Worm (Caenorhabditis elegans) whole organism, L4 larva: Measurements from ENCODE around the gene C29E4.9.

Experiments
- R02D3.7 ChIP-seq: fragments of 150-350 bp; sonication (generic microtip); optimal IDR thresholded peaks from 3 replicates; lab custom pipeline; 2014; ENCODE audit warnings: missing biosample characterization, missing genetic modification characterization
- Y105C5A.15 ChIP-seq: fragments of 200-800 bp; sonication (Bioruptor generic); IDR thresholded peaks from 2 replicates; pipeline ENCODE4 v1.3.6; 2022; ENCODE audit warnings: missing genetic modification characterization, missing compliant biosample characterization
- ceh-44 ChIP-seq: fragments of 200-800 bp; sonication (Bioruptor generic); IDR thresholded peaks from 2 replicates; pipeline ENCODE4 v1.3.6; 2022; ENCODE audit warnings: missing genetic modification reagents, missing genetic modification characterization, missing compliant biosample characterization
- dmd-6 ChIP-seq: fragments of 200-800 bp; sonication (Bioruptor generic); IDR thresholded peaks from 2 replicates; pipeline ENCODE4 v1.3.6; 2022; ENCODE audit warnings: missing genetic modification reagents, missing genetic modification characterization, missing compliant biosample characterization
- egl-27 ChIP-seq: sonication (generic microtip); optimal IDR thresholded peaks from 3 replicates; lab custom pipeline; 2017; ENCODE audit warnings: missing biosample characterization, missing genetic modification reagents, missing genetic modification characterization
- lin-13 ChIP-seq: fragments of 150-350 bp; optimal IDR thresholded peaks from 2 replicates; lab custom pipeline; 2014; ENCODE audit warnings: missing biosample characterization, missing genetic modification reagents, missing genetic modification characterization
- mep-1 ChIP-seq: fragments of 150-350 bp; sonication (generic microtip); optimal IDR thresholded peaks from 3 replicates; lab custom pipeline; 2014; ENCODE audit warnings: missing biosample characterization, missing genetic modification characterization
- nhr-41 ChIP-seq: fragments of 200-800 bp; sonication (Bioruptor generic); IDR thresholded peaks from 2 replicates; pipeline ENCODE4 v1.3.6; 2022; ENCODE audit warnings: missing genetic modification reagents, missing genetic modification characterization, missing compliant biosample characterization
- php-3 ChIP-seq: fragments of 200-800 bp; sonication (Bioruptor generic); IDR thresholded peaks from 2 replicates; pipeline ENCODE4 v1.3.6; 2022; ENCODE audit warnings: missing genetic modification reagents, missing genetic modification characterization, missing compliant biosample characterization
- snpc-4 ChIP-seq: fragments of 150-350 bp; optimal IDR thresholded peaks from 2 replicates; lab custom pipeline; 2014; ENCODE audit warnings: missing biosample characterization, missing genetic modification characterization
- ztf-11 ChIP-seq: fragments of 150-350 bp; optimal IDR thresholded peaks from 2 replicates; lab custom pipeline; 2014; ENCODE audit warnings: missing biosample characterization, missing genetic modification characterization
- ztf-7 ChIP-seq: fragments of 150-350 bp; optimal IDR thresholded peaks from 2 replicates; lab custom pipeline; 2014; ENCODE audit warnings: missing biosample characterization, missing genetic modification characterization

DNA sequence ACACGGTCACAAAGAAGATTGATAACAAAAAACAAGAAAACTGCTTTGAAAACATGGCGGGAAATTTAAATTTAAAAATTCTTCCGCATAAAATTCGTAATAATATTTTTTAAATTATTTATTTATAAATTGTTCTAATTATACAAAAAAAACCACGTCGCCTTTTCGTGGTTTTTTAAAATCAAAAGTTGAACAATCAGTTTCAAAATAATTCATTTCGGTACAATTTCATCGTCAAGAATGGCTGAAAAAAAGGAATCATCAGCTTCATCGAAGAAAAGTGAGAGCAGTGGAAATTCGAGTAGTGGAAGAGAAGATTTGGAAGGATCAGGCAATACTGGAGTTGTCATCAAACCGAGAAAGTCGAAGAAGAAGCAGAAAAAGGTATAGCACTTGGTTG is 12.3 kb upstream of the C29E4.9 start, which contains the start of the genes F54H12.8 and F54H12.7:
- TF ChIP-seq R02D3.7 (tag; lab: Kevin White, UChicago) (no peak), Y105C5A.15 (GFP tag; lab: Robert Waterston, UW) (no peak), lin-13 (GFP tag; lab: Kevin White, UChicago) (no peak), php-3 (GFP tag; lab: Robert Waterston, UW) (no peak), dmd-6 (GFP tag; lab: Robert Waterston, UW) (no peak), ztf-11 (no peak), mep-1 (no peak), nhr-41 (no peak), egl-27 (no peak), ceh-44 (GFP tag; lab: Robert Waterston, UW) (no peak), ztf-7 (tag; lab: Kevin White, UChicago) (no peak), snpc-4 (no peak)
